Worm (Caenorhabditis elegans) whole organism, L3 larva: Measurements from ENCODE around the gene sru-17.

Source experiments
- aly-2 ChIP-seq: fragments of 150-350 bp; optimal IDR thresholded peaks from 2 replicates; lab custom pipeline; 2014; ENCODE audit warnings: missing biosample characterization, missing genetic modification characterization
- ceh-16 ChIP-seq: sonication (generic microtip); optimal IDR thresholded peaks from 2 replicates; lab custom pipeline; 2017; ENCODE audit warnings: missing biosample characterization, missing genetic modification characterization
- fkh-10 ChIP-seq: sonication (generic microtip); optimal IDR thresholded peaks from 2 replicates; lab custom pipeline; 2017; ENCODE audit warnings: missing biosample characterization, missing genetic modification reagents, missing genetic modification characterization
- jun-1 ChIP-seq: fragments of 150-350 bp; optimal IDR thresholded peaks from 2 replicates; lab custom pipeline; 2014; ENCODE audit warnings: missing biosample characterization, missing genetic modification reagents, missing genetic modification characterization
- mdl-1 ChIP-seq: fragments of 150-350 bp; optimal IDR thresholded peaks from 2 replicates; lab custom pipeline; 2014; ENCODE audit warnings: missing biosample characterization, missing genetic modification characterization
- nhr-237 ChIP-seq: fragments of 150-350 bp; optimal IDR thresholded peaks from 2 replicates; lab custom pipeline; 2014; ENCODE audit warnings: missing biosample characterization, missing genetic modification characterization
- nhr-28 ChIP-seq: fragments of 150-350 bp; optimal IDR thresholded peaks from 2 replicates; lab custom pipeline; 2014; ENCODE audit warnings: missing biosample characterization, missing genetic modification characterization
- pqm-1 ChIP-seq: fragments of 150-350 bp; optimal IDR thresholded peaks from 2 replicates; lab custom pipeline; 2017; ENCODE audit warnings: missing biosample characterization, missing genetic modification characterization, inconsistent platforms
- snpc-4 ChIP-seq: fragments of 150-350 bp; optimal IDR thresholded peaks from 2 replicates; lab custom pipeline; 2014; ENCODE audit warnings: missing biosample characterization, missing genetic modification characterization
- unc-62 ChIP-seq: fragments of 150-350 bp; sonication (generic microtip); optimal IDR thresholded peaks from 4 replicates; lab custom pipeline; 2014; ENCODE audit warnings: missing biosample characterization, missing genetic modification reagents, missing genetic modification characterization
- zag-1 ChIP-seq: fragments of 150-350 bp; optimal IDR thresholded peaks from 2 replicates; lab custom pipeline; 2014; ENCODE audit warnings: missing biosample characterization, missing genetic modification characterization

- no peak for TF ChIP-seq ceh-16 (tag; lab: Kevin White, UChicago)
- TF ChIP-seq zag-1 (tag; lab: Kevin White, UChicago), result no peak
- no peak for TF ChIP-seq nhr-28 (tag; lab: Kevin White, UChicago)
- TF ChIP-seq unc-62 (GFP tag; lab: Kevin White, UChicago), result no peak
- no peak for TF ChIP-seq nhr-237 (tag; lab: Kevin White, UChicago)
- TF ChIP-seq mdl-1 (tag; lab: Kevin White, UChicago), result no peak
- TF ChIP-seq jun-1 (tag; lab: Kevin White, UChicago), result no peak
- TF ChIP-seq pqm-1 (tag; lab: Kevin White, UChicago), result no peak
- no peak for TF ChIP-seq aly-2 (tag; lab: Kevin White, UChicago)
- TF ChIP-seq snpc-4 (tag; lab: Kevin White, UChicago), result no peak
- no peak for TF ChIP-seq fkh-10 (GFP tag; lab: Kevin White, UChicago)
These were observed 19.9 kb downstream of the sru-17 start, which contains the start of gene eak-4 for ce11 chrIV:12525409-12525808.
